Worm (Caenorhabditis elegans): Measurements from ENCODE around the gene fil-1.

DNA sequence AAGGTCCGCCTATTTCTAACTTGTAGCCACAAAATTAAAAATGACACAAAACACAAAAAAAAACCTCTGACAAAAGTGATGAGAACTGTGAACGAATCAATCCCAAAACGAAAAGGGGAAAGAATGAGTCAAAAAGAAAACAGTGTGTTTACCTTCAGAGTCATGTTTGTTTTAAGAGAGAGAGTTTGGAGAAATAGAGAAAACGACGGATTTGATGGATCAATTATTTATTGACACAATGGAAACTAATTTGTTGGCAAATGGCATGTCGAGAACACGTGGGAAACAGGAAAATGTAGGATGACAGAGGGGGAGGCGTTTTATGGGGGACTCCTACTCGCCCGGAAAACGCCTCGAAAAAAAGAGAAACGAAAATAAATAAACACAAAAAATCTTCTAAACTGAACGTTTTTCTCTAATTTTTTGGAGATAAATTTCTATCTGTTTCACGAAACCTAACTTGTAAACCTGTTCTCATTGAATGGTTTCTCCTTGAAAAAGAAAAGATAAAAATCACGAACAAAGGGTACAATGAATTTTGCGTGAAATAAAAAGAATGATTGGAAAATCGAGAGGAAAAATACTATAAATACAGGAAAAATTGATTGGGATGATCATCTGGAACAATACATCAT lies 23.3 kb downstream of the fil-1 start:
- TF ChIP-seq ama-1 (optimal IDR thresholded peaks at IDR 0.05) (no peak), ama-1 (GFP tag; optimal IDR thresholded peaks at IDR 0.05) (no peak), dpl-1 (GFP tag; optimal IDR thresholded peaks at IDR 0.05) (no peak), lsl-1 (GFP tag; optimal IDR thresholded peaks at IDR 0.05) (no peak), unc-130 (GFP tag; optimal IDR thresholded peaks at IDR 0.05) (no peak), ztf-26 (tag; optimal IDR thresholded peaks at IDR 0.05) (no peak), attf-6 (GFP tag; IDR thresholded peaks at IDR 0.05) (no peak), lsy-27 (tag; optimal IDR thresholded peaks at IDR 0.05; ENCODE audit: borderline replicate concordance, insufficient read depth) (no peak), snpc-4 (GFP tag; optimal IDR thresholded peaks at IDR 0.05) (no peak), snpc-4 (tag; optimal IDR thresholded peaks at IDR 0.05) (no peak), dox-1 (GFP tag; IDR thresholded peaks at IDR 0.05) (no peak), ets-4 (GFP tag; optimal IDR thresholded peaks at IDR 0.05) (no peak)

Data from whole organism, young adult.